Worm (Caenorhabditis elegans) whole organism, late embryonic: Measurements from ENCODE around the gene F46B3.1.

Experiments
- F13H6.1 ChIP-seq: sonication (generic microtip); optimal IDR thresholded peaks from 2 replicates; lab custom pipeline; 2016; ENCODE audit warnings: missing genetic modification characterization, missing compliant biosample characterization
- hlh-6 ChIP-seq: sonication (generic microtip); optimal IDR thresholded peaks from 2 replicates; lab custom pipeline; 2016; ENCODE audit warnings: missing genotype, missing genetic modification characterization, missing compliant biosample characterization
- nhr-11 ChIP-seq: fragments of 150-350 bp; optimal IDR thresholded peaks from 2 replicates; lab custom pipeline; 2014; ENCODE audit warnings: missing biosample characterization, missing genetic modification characterization
- pros-1 ChIP-seq: fragments of 150-350 bp; optimal IDR thresholded peaks from 2 replicates; lab custom pipeline; 2014; ENCODE audit warnings: missing biosample characterization, missing genetic modification reagents, missing genetic modification characterization

ce11 chrV:20636855-20637254 is 39.9 kb upstream of the F46B3.1 start, which contains the start of gene ttr-13:
- TF ChIP-seq pros-1 (tag; lab: Kevin White, UChicago) (no peak), nhr-11 (tag; lab: Kevin White, UChicago) (no peak), F13H6.1 (tag; lab: Kevin White, UChicago) (no peak), hlh-6 (tag; lab: Kevin White, UChicago) (no peak)
